Worm (Caenorhabditis elegans) whole organism, late embryonic: ENCODE data around the gene clec-206.

ENCODE experiments used
- C38D4.7 ChIP-seq: fragments of 200-800 bp; sonication (Bioruptor generic); optimal IDR thresholded peaks from 2 replicates; lab custom pipeline; 2018; ENCODE audit warnings: mild to moderate bottlenecking, missing genetic modification characterization, moderate library complexity, missing compliant biosample characterization
- F13H6.1 ChIP-seq: sonication (generic microtip); optimal IDR thresholded peaks from 2 replicates; lab custom pipeline; 2016; ENCODE audit warnings: missing genetic modification characterization, missing compliant biosample characterization
- K02D7.2 ChIP-seq: sonication (generic microtip); optimal IDR thresholded peaks from 2 replicates; lab custom pipeline; 2017; ENCODE audit warnings: mild to moderate bottlenecking, missing genetic modification characterization, missing compliant biosample characterization
- K09A11.1 ChIP-seq: sonication (generic microtip); optimal IDR thresholded peaks from 2 replicates; lab custom pipeline; 2017; ENCODE audit warnings: antibody characterized with exemption, mild to moderate bottlenecking, missing genetic modification characterization, missing compliant biosample characterization; ENCODE audit not compliant: insufficient read depth
- Y22D7AL.16 ChIP-seq: sonication (generic microtip); optimal IDR thresholded peaks from 2 replicates; lab custom pipeline; 2016; ENCODE audit warnings: missing genetic modification characterization, missing compliant biosample characterization
- ahr-1 ChIP-seq: sonication (generic microtip); optimal IDR thresholded peaks from 2 replicates; lab custom pipeline; 2016; ENCODE audit warnings: missing genetic modification characterization, missing compliant biosample characterization
- ama-1 ChIP-seq: fragments of 150-350 bp; optimal IDR thresholded peaks from 2 replicates; lab custom pipeline; 2014
- ceh-14 ChIP-seq: sonication (generic microtip); optimal IDR thresholded peaks from 2 replicates; lab custom pipeline; 2016; ENCODE audit warnings: missing genotype, missing genetic modification characterization, missing compliant biosample characterization
- ceh-18 ChIP-seq: sonication (generic microtip); optimal IDR thresholded peaks from 2 replicates; lab custom pipeline; 2016; ENCODE audit warnings: missing genetic modification characterization, missing compliant biosample characterization
- ceh-2 ChIP-seq: sonication (generic microtip); optimal IDR thresholded peaks from 2 replicates; lab custom pipeline; 2016; ENCODE audit warnings: missing genotype, missing genetic modification characterization, missing compliant biosample characterization
- ceh-22 ChIP-seq: sonication (generic microtip); optimal IDR thresholded peaks from 2 replicates; lab custom pipeline; 2017; ENCODE audit warnings: missing biosample characterization, missing genetic modification characterization
- ceh-24 ChIP-seq: sonication (generic microtip); optimal IDR thresholded peaks from 2 replicates; lab custom pipeline; 2016; ENCODE audit warnings: mild to moderate bottlenecking, missing genetic modification characterization, missing compliant biosample characterization
- ceh-30 ChIP-seq: fragments of 150-350 bp; optimal IDR thresholded peaks from 2 replicates; lab custom pipeline; 2014; ENCODE audit warnings: missing biosample characterization, missing genetic modification characterization
- ceh-34 ChIP-seq: sonication (generic microtip); optimal IDR thresholded peaks from 2 replicates; lab custom pipeline; 2016; ENCODE audit warnings: mild to moderate bottlenecking, missing genetic modification characterization, missing compliant biosample characterization
- ceh-6 ChIP-seq: fragments of 200-800 bp; sonication (Bioruptor generic); optimal IDR thresholded peaks from 2 replicates; lab custom pipeline; 2018; ENCODE audit warnings: mild to moderate bottlenecking, missing genetic modification characterization, missing compliant biosample characterization
- che-1 ChIP-seq: sonication (generic microtip); optimal IDR thresholded peaks from 2 replicates; lab custom pipeline; 2016; ENCODE audit warnings: mild to moderate bottlenecking, missing genetic modification characterization, missing compliant biosample characterization
- elt-4 ChIP-seq: sonication (generic microtip); optimal IDR thresholded peaks from 2 replicates; lab custom pipeline; 2016; ENCODE audit warnings: missing genetic modification characterization, missing compliant biosample characterization
- ets-4 ChIP-seq: sonication (generic microtip); optimal IDR thresholded peaks from 2 replicates; lab custom pipeline; 2016; ENCODE audit warnings: missing genetic modification characterization, missing compliant biosample characterization
- fkh-6 ChIP-seq: sonication (generic microtip); optimal IDR thresholded peaks from 2 replicates; lab custom pipeline; 2016; ENCODE audit warnings: missing genetic modification characterization, missing compliant biosample characterization
- hlh-15 ChIP-seq: sonication (generic microtip); optimal IDR thresholded peaks from 2 replicates; lab custom pipeline; 2016; ENCODE audit warnings: missing genetic modification characterization, missing compliant biosample characterization
- lim-6 ChIP-seq: sonication (generic microtip); optimal IDR thresholded peaks from 2 replicates; lab custom pipeline; 2016; ENCODE audit warnings: missing genetic modification characterization, missing compliant biosample characterization
- nfya-1 ChIP-seq: sonication (generic microtip); optimal IDR thresholded peaks from 2 replicates; lab custom pipeline; 2017; ENCODE audit warnings: missing genetic modification characterization, mild to moderate bottlenecking, missing compliant biosample characterization, antibody characterized with exemption, moderate library complexity
- nhr-11 ChIP-seq: fragments of 150-350 bp; optimal IDR thresholded peaks from 2 replicates; lab custom pipeline; 2014; ENCODE audit warnings: missing biosample characterization, missing genetic modification characterization
- pat-9 ChIP-seq: fragments of 200-800 bp; sonication (Bioruptor generic); optimal IDR thresholded peaks from 2 replicates; lab custom pipeline; 2018; ENCODE audit warnings: mild to moderate bottlenecking, missing genetic modification characterization, moderate library complexity, missing compliant biosample characterization
- pax-1 ChIP-seq: fragments of 150-350 bp; optimal IDR thresholded peaks from 2 replicates; lab custom pipeline; 2014; ENCODE audit warnings: missing biosample characterization, missing genetic modification characterization
- pha-2 ChIP-seq: sonication (generic microtip); optimal IDR thresholded peaks from 2 replicates; lab custom pipeline; 2017; ENCODE audit warnings: mild to moderate bottlenecking, missing genetic modification characterization, missing compliant biosample characterization
- pha-4 ChIP-seq: fragments of 150-350 bp; optimal IDR thresholded peaks from 2 replicates; lab custom pipeline; 2018; ENCODE audit warnings: missing biosample characterization, missing genetic modification reagents, missing genetic modification characterization
- pqm-1 ChIP-seq: sonication (generic microtip); optimal IDR thresholded peaks from 2 replicates; lab custom pipeline; 2016; ENCODE audit warnings: missing genetic modification characterization, missing compliant biosample characterization
- pros-1 ChIP-seq: fragments of 150-350 bp; optimal IDR thresholded peaks from 2 replicates; lab custom pipeline; 2014; ENCODE audit warnings: missing biosample characterization, missing genetic modification reagents, missing genetic modification characterization
- rnt-1 ChIP-seq: sonication (generic microtip); optimal IDR thresholded peaks from 2 replicates; lab custom pipeline; 2016; ENCODE audit warnings: missing genetic modification characterization, missing compliant biosample characterization
- sdc-2 ChIP-seq: sonication (generic microtip); optimal IDR thresholded peaks from 2 replicates; lab custom pipeline; 2016; ENCODE audit warnings: missing genotype, missing genetic modification characterization, missing compliant biosample characterization
- syd-9 ChIP-seq: sonication (generic microtip); optimal IDR thresholded peaks from 2 replicates; lab custom pipeline; 2016; ENCODE audit warnings: mild to moderate bottlenecking, missing genetic modification characterization, moderate library complexity, missing compliant biosample characterization
- tbx-2 ChIP-seq: sonication (generic microtip); optimal IDR thresholded peaks from 2 replicates; lab custom pipeline; 2016; ENCODE audit warnings: missing genetic modification characterization, missing compliant biosample characterization
- tbx-7 ChIP-seq: sonication (generic microtip); optimal IDR thresholded peaks from 2 replicates; lab custom pipeline; 2016; ENCODE audit warnings: missing genotype, missing genetic modification characterization, missing compliant biosample characterization
- unc-3 ChIP-seq, 2 experiments: fragments of 200-800 bp in 1 of 2; sonication (Bioruptor generic) in 1 of 2; sonication (generic microtip) in 1 of 2; conservative IDR thresholded peaks in 1 of 2; optimal IDR thresholded peaks in 1 of 2; 2 replicates each; pipeline versions ENCODE4 v1.3.6 to Lab custom; 2016 to 2022; ENCODE audit warnings: missing compliant biosample characterization in 2 of 2, missing genetic modification characterization in 2 of 2, missing genetic modification reagents in 1 of 2
- unc-55 ChIP-seq: sonication (generic microtip); optimal IDR thresholded peaks from 2 replicates; lab custom pipeline; 2017; ENCODE audit warnings: missing biosample characterization, missing genetic modification reagents, missing genetic modification characterization
- unc-86 ChIP-seq: sonication (generic microtip); optimal IDR thresholded peaks from 2 replicates; lab custom pipeline; 2016; ENCODE audit warnings: missing genetic modification characterization, missing compliant biosample characterization
- zip-5 ChIP-seq: sonication (generic microtip); optimal IDR thresholded peaks from 2 replicates; lab custom pipeline; 2016; ENCODE audit warnings: missing genetic modification characterization, missing compliant biosample characterization
- ztf-16 ChIP-seq: sonication (generic microtip); optimal IDR thresholded peaks from 2 replicates; lab custom pipeline; 2017; ENCODE audit warnings: missing genetic modification characterization, missing compliant biosample characterization

clec-206 gene

DNA sequence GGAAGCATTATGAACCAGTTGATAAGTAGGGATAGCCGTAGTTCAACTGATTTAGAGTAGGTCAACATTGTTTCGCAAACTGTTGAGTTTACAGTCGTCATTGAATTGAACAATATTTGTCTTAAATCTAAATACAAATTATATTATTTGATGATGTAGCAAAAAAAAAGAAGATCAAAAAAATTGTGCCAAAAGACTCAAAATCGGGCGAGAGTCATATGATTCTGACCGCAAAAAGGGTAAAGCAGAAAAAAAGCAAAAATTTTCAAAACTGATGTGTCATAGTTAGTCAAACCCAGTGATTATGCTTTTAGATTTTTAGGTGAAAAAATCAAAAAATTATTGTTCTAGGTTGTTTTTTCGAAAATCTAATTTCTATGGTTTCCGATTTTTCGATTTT is 23.7 kb upstream of the clec-206 start, which contains the start of gene srab-13:
srab-13 (minus strand) TSS at position 101 of the 400 bp plus-strand sequence.
- TF ChIP-seq ahr-1 (tag; lab: Kevin White, UChicago): no peak
- no peak for TF ChIP-seq ceh-24 (tag; lab: Kevin White, UChicago)
- no peak for TF ChIP-seq fkh-6 (tag; lab: Kevin White, UChicago)
- TF ChIP-seq ceh-34 (tag; lab: Kevin White, UChicago): no peak
- TF ChIP-seq pax-1 (tag; lab: Kevin White, UChicago): no peak
- TF ChIP-seq pha-2: no peak
- no peak for TF ChIP-seq K02D7.2
- TF ChIP-seq lim-6 (tag; lab: Kevin White, UChicago): no peak
- TF ChIP-seq nhr-11 (tag; lab: Kevin White, UChicago): no peak
- TF ChIP-seq ztf-16: no peak
- no peak for TF ChIP-seq zip-5 (tag; lab: Kevin White, UChicago)
- no peak for TF ChIP-seq ceh-22
- TF ChIP-seq pqm-1 (tag; lab: Kevin White, UChicago): no peak

DNA sequence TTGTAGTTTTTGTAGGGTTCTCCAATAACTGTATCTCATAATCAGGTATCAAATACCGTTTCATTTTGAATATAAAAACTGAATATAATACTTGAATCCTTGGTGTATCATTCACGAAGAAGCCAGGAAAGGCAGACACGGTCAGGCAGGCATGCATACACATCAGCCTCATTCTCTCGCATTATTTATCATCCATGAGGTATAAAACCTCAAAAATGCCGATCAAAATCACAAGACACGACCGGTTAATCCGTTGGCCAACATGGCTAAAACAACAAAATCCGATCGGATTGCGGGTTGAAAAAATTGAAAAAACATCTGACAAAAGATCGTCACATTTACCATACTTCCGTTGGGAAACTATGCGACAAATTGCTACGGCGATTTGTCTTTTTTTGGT is 18.2 kb upstream of the clec-206 start, which contains the start of gene F59A7.5:
F59A7.5 (plus strand) TSS at position 301 of the 400 bp plus-strand sequence.
- TF ChIP-seq nfya-1 (tag; lab: Kevin White, UChicago) (no peak), hlh-15 (no peak), tbx-7 (tag; lab: Kevin White, UChicago) (no peak), pax-1 (tag; lab: Kevin White, UChicago) (no peak), nhr-11 (tag; lab: Kevin White, UChicago) (no peak), K09A11.1 (tag; lab: Kevin White, UChicago) (no peak), pha-2 (no peak), pat-9 (tag; lab: Kevin White, UChicago) (no peak), unc-3 (GFP tag; conservative IDR thresholded peaks at IDR 0.05; lab: Robert Waterston, UW) (no peak), unc-3 (tag; optimal IDR thresholded peaks at IDR 0.05; lab: Kevin White, UChicago) (no peak), ama-1 (lab: Kevin White, UChicago) (no peak), ceh-2 (tag; lab: Kevin White, UChicago) (no peak), ceh-22 (no peak), pha-4 (tag; lab: Kevin White, UChicago) (no peak)

DNA sequence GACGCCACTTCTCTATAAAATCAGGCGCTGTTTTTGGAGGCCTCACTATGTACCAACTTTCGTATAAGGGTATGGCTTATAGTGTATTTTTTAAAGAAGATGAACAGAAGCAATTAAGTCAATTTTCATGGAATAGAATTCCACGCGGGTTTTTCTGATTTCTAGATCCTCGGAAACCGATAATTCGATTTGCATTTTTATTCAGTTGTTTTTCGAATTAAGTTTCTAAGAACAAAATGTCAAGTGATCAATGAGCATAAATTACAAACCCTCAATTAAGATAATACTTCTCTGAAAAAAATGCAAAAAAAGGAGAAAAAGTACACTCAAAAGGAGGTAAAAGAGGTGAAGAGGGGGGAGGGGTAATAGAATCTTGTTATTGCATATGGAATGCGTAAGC is 17.2 kb upstream of the clec-206 start:
- TF ChIP-seq sdc-2 (tag; lab: Kevin White, UChicago) (no peak), ceh-18 (tag; lab: Kevin White, UChicago) (no peak), che-1 (tag; lab: Kevin White, UChicago) (no peak), ceh-6 (GFP tag; lab: Kevin White, UChicago) (no peak), pros-1 (no peak), unc-86 (tag; lab: Kevin White, UChicago) (no peak), zip-5 (tag; lab: Kevin White, UChicago) (no peak), ceh-30 (tag; lab: Kevin White, UChicago) (no peak), ceh-24 (tag; lab: Kevin White, UChicago) (no peak), ceh-14 (tag; lab: Kevin White, UChicago) (no peak), elt-4 (tag; lab: Kevin White, UChicago) (no peak), syd-9 (tag; lab: Kevin White, UChicago) (no peak), Y22D7AL.16 (tag; lab: Kevin White, UChicago) (no peak), F13H6.1 (tag; lab: Kevin White, UChicago) (no peak), unc-55 (GFP tag; lab: Kevin White, UChicago) (no peak), C38D4.7 (GFP tag; lab: Kevin White, UChicago) (no peak), rnt-1 (tag; lab: Kevin White, UChicago) (no peak), tbx-2 (tag; lab: Kevin White, UChicago) (no peak), ets-4 (no peak)
- TF ChIP-seq, all 69 proteins: peak for 0
